Worm (Caenorhabditis elegans) whole organism, mixed stage, embryonic: Measurements from ENCODE around the gene klf-2.

ENCODE experiments used
- M03D4.4 ChIP-seq: sonication (generic microtip); optimal IDR thresholded peaks from 2 replicates; lab custom pipeline; 2017; ENCODE audit warnings: mild to moderate bottlenecking, missing genetic modification characterization, missing compliant biosample characterization
- bed-3 ChIP-seq: fragments of 200-800 bp; sonication (Bioruptor generic); optimal IDR thresholded peaks from 3 replicates; lab custom pipeline; 2018; ENCODE audit warnings: mild to moderate bottlenecking, missing genetic modification characterization, moderate library complexity, missing compliant biosample characterization
- blmp-1 ChIP-seq: fragments of 150-350 bp; optimal IDR thresholded peaks from 2 replicates; lab custom pipeline; 2014; ENCODE audit warnings: missing biosample characterization, missing genetic modification characterization
- ceh-39 ChIP-seq: fragments of 150-350 bp; optimal IDR thresholded peaks from 2 replicates; lab custom pipeline; 2014; ENCODE audit warnings: missing biosample characterization, missing genetic modification characterization
- ceh-43 ChIP-seq: fragments of 200-800 bp; sonication (Bioruptor generic); optimal IDR thresholded peaks from 2 replicates; lab custom pipeline; 2018; ENCODE audit warnings: mild to moderate bottlenecking, missing genetic modification characterization, moderate library complexity, missing compliant biosample characterization
- ceh-83 ChIP-seq: fragments of 200-800 bp; sonication (Bioruptor generic); optimal IDR thresholded peaks from 2 replicates; lab custom pipeline; 2018; ENCODE audit warnings: mild to moderate bottlenecking, missing genetic modification characterization, missing compliant biosample characterization
- ces-1 ChIP-seq: fragments of 150-350 bp; optimal IDR thresholded peaks from 2 replicates; lab custom pipeline; 2014; ENCODE audit warnings: missing biosample characterization, missing genetic modification reagents, missing genetic modification characterization
- cnd-1 ChIP-seq: fragments of 200-800 bp; sonication (Bioruptor generic); optimal IDR thresholded peaks from 2 replicates; lab custom pipeline; 2018; ENCODE audit warnings: mild to moderate bottlenecking, missing genetic modification characterization, missing compliant biosample characterization
- elt-3 ChIP-seq: fragments of 150-350 bp; optimal IDR thresholded peaks from 2 replicates; lab custom pipeline; 2014; ENCODE audit warnings: missing biosample characterization, missing genetic modification characterization
- flh-1 ChIP-seq: fragments of 200-800 bp; sonication (Bioruptor generic); optimal IDR thresholded peaks from 2 replicates; lab custom pipeline; 2018; ENCODE audit warnings: mild to moderate bottlenecking, missing genetic modification characterization, moderate library complexity, missing compliant biosample characterization
- ham-2 ChIP-seq: fragments of 200-800 bp; sonication (Bioruptor generic); optimal IDR thresholded peaks from 2 replicates; lab custom pipeline; 2018; ENCODE audit warnings: mild to moderate bottlenecking, missing genetic modification characterization, missing compliant biosample characterization
- hlh-1 ChIP-seq: fragments of 150-350 bp; optimal IDR thresholded peaks from 2 replicates; lab custom pipeline; 2014; ENCODE audit warnings: missing biosample characterization, missing genetic modification reagents, missing genetic modification characterization
- lin-13 ChIP-seq: fragments of 150-350 bp; optimal IDR thresholded peaks from 2 replicates; lab custom pipeline; 2014; ENCODE audit warnings: missing biosample characterization, missing genetic modification characterization
- lin-32 ChIP-seq: fragments of 200-800 bp; sonication (Bioruptor generic); optimal IDR thresholded peaks from 2 replicates; lab custom pipeline; 2018; ENCODE audit warnings: mild to moderate bottlenecking, missing genetic modification characterization, missing compliant biosample characterization
- lsy-2 ChIP-seq: fragments of 150-350 bp; optimal IDR thresholded peaks from 2 replicates; lab custom pipeline; 2014; ENCODE audit warnings: missing biosample characterization, missing genetic modification characterization
- mab-5 ChIP-seq: fragments of 150-350 bp; optimal IDR thresholded peaks from 2 replicates; lab custom pipeline; 2014; ENCODE audit warnings: missing biosample characterization, missing genetic modification characterization
- mep-1 ChIP-seq: fragments of 150-350 bp; optimal IDR thresholded peaks from 2 replicates; lab custom pipeline; 2017; ENCODE audit warnings: missing biosample characterization, missing genetic modification reagents, missing genetic modification characterization, inconsistent platforms
- mls-2 ChIP-seq: sonication (generic microtip); optimal IDR thresholded peaks from 2 replicates; lab custom pipeline; 2016; ENCODE audit warnings: mild to moderate bottlenecking, missing genetic modification characterization, moderate library complexity, missing compliant biosample characterization
- nhr-2 ChIP-seq: fragments of 150-350 bp; optimal IDR thresholded peaks from 2 replicates; lab custom pipeline; 2014; ENCODE audit warnings: missing biosample characterization, missing genetic modification characterization
- nhr-237 ChIP-seq: fragments of 150-350 bp; optimal IDR thresholded peaks from 2 replicates; lab custom pipeline; 2014; ENCODE audit warnings: missing biosample characterization, missing genetic modification characterization
- nhr-76 ChIP-seq: sonication (generic microtip); optimal IDR thresholded peaks from 2 replicates; lab custom pipeline; 2017; ENCODE audit warnings: missing biosample characterization, missing genetic modification characterization
- pha-4 ChIP-seq: fragments of 150-350 bp; optimal IDR thresholded peaks from 2 replicates; lab custom pipeline; 2018; ENCODE audit warnings: missing biosample characterization, missing genetic modification reagents, missing genetic modification characterization
- snpc-4 ChIP-seq: fragments of 150-350 bp; optimal IDR thresholded peaks from 2 replicates; lab custom pipeline; 2014; ENCODE audit warnings: missing biosample characterization, missing genetic modification characterization
- sptf-1 ChIP-seq: sonication (generic microtip); optimal IDR thresholded peaks from 2 replicates; lab custom pipeline; 2017; ENCODE audit warnings: mild to moderate bottlenecking, missing genetic modification characterization, moderate library complexity, missing compliant biosample characterization
- tbx-8 ChIP-seq: fragments of 200-800 bp; sonication (Bioruptor generic); optimal IDR thresholded peaks from 2 replicates; lab custom pipeline; 2018; ENCODE audit warnings: mild to moderate bottlenecking, missing genetic modification characterization, moderate library complexity, missing compliant biosample characterization
- unc-120 ChIP-seq: sonication (generic microtip); optimal IDR thresholded peaks from 2 replicates; lab custom pipeline; 2017; ENCODE audit warnings: missing genetic modification characterization, missing compliant biosample characterization; ENCODE audit not compliant: poor library complexity, severe bottlenecking
- unc-62 ChIP-seq: fragments of 150-350 bp; optimal IDR thresholded peaks from 2 replicates; lab custom pipeline; 2014; ENCODE audit warnings: missing biosample characterization, missing genetic modification reagents, missing genetic modification characterization
- zip-8 ChIP-seq: fragments of 150-350 bp; optimal IDR thresholded peaks from 2 replicates; lab custom pipeline; 2014; ENCODE audit warnings: missing biosample characterization, missing genetic modification characterization
- ztf-11 ChIP-seq: fragments of 150-350 bp; optimal IDR thresholded peaks from 2 replicates; lab custom pipeline; 2014; ENCODE audit warnings: missing biosample characterization, missing genetic modification characterization

Gene klf-2

DNA sequence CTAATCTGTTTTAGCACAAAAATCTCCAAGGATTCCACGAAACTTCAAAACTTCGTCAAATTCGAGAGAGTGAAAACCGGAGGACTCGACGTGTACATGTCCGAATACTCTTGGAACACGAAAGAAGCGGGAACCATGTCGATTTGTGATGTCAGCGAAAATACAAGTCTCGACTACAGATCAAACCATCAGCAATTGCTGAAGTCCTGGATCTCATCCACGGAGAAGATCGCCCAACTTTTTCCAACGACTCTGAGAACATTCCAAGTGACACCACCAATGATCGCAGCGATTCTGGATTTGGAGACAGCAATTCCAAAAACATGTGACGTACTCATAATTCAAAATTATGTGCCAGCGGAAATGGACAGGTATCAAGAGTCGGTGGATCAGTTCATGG lies 37.0 kb downstream of the klf-2 start:
- no peak for TF ChIP-seq nhr-237 (tag; lab: Kevin White, UChicago)
- no peak for TF ChIP-seq ztf-11 (tag; lab: Kevin White, UChicago)
- TF ChIP-seq nhr-2 (tag; lab: Kevin White, UChicago), result no peak
- TF ChIP-seq pha-4 (tag; lab: Kevin White, UChicago), result no peak
- TF ChIP-seq, all 35 proteins: peak for 0

DNA sequence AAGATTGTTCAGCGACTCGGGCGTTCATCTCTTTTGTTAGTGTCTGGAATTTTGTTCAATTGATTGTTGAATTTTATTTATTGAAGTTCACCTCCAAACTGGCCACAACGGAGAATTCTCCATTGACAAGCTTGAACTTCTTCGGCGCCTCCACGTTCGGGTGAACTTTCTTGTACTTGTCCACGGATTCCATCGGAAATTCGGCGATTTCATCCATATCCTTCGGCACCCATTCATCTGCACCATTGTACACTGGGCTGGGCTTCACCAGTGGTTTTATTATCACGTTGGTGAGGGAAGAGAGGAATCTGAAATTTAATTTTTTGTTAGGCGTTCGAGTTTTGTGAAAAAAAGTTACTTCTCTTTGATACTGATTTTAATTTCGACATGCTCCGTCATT lies 42.0 kb downstream of the klf-2 start:
- TF ChIP-seq ham-2 (no peak), sptf-1 (tag; lab: Kevin White, UChicago) (no peak), cnd-1 (tag; lab: Kevin White, UChicago) (no peak), ces-1 (GFP tag; lab: Kevin White, UChicago) (no peak), nhr-237 (tag; lab: Kevin White, UChicago) (no peak), ceh-83 (GFP tag; lab: Kevin White, UChicago) (no peak), lsy-2 (no peak), zip-8 (tag; lab: Kevin White, UChicago) (no peak), ceh-39 (tag; lab: Kevin White, UChicago) (no peak), elt-3 (tag; lab: Kevin White, UChicago) (no peak), ceh-43 (no peak), unc-62 (no peak)

ce11 chrV:20728763-20729350 lies 43.4 kb downstream of the klf-2 start, which contains the start of gene ipla-3:
Gene ipla-3 (minus strand): TSS chrV:20729272.
- TF ChIP-seq hlh-1 (tag; lab: Kevin White, UChicago) (no peak), ztf-11 (tag; lab: Kevin White, UChicago) (no peak), unc-120 (tag; lab: Kevin White, UChicago) (peak; percentile 9), ceh-43 (no peak), lin-32 (GFP tag; lab: Kevin White, UChicago) (no peak), mls-2 (tag; lab: Kevin White, UChicago) (peak; percentile 42), lsy-2 (peak; percentile 5), pha-4 (tag; lab: Kevin White, UChicago) (peak; percentile 53), mep-1 (tag; lab: Kevin White, UChicago) (peak; percentile 40)

DNA sequence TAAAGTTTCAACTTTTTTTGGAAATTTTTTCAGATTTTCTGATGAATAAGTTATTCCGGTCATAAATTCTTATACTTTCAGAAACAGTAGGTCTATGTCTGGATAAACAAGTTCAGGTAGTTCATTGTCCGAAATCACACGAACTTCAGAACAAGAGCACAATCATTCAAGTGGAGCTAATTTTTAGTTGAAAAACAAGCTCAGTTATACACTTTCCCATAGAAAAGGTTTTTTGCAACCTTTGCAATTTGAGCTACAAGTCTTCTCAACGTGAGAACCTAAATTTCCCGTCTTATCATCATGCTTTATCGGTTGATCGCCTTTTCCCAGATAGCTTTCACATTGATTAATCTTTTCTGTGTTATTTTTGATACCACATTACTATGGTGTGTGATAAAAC lies 46.3 kb downstream of the klf-2 start, which contains the start of gene srxa-1:
Gene srxa-1, plus strand, starts transcription at position 301 of the 400 bp plus-strand sequence.
- TF ChIP-seq bed-3 (GFP tag; lab: Kevin White, UChicago), result no peak
- TF ChIP-seq ztf-11 (tag; lab: Kevin White, UChicago), result no peak
- TF ChIP-seq unc-120 (tag; lab: Kevin White, UChicago), result no peak
- no peak for TF ChIP-seq lin-32 (GFP tag; lab: Kevin White, UChicago)
- TF ChIP-seq mep-1 (tag; lab: Kevin White, UChicago), result no peak
- TF ChIP-seq ceh-83 (GFP tag; lab: Kevin White, UChicago), result no peak
- no peak for TF ChIP-seq mab-5 (tag; lab: Kevin White, UChicago)
- no peak for TF ChIP-seq elt-3 (tag; lab: Kevin White, UChicago)
- no peak for TF ChIP-seq tbx-8
- no peak for TF ChIP-seq blmp-1 (tag; lab: Kevin White, UChicago)
- TF ChIP-seq snpc-4, result no peak
- no peak for TF ChIP-seq ces-1 (GFP tag; lab: Kevin White, UChicago)
- no peak for TF ChIP-seq ceh-43
- no peak for TF ChIP-seq cnd-1 (tag; lab: Kevin White, UChicago)
- TF ChIP-seq ceh-39 (tag; lab: Kevin White, UChicago), result no peak
- no peak for TF ChIP-seq sptf-1 (tag; lab: Kevin White, UChicago)
- TF ChIP-seq unc-62, result no peak
- TF ChIP-seq ham-2, result no peak
- no peak for TF ChIP-seq flh-1 (GFP tag; lab: Kevin White, UChicago)
- TF ChIP-seq M03D4.4 (tag; lab: Kevin White, UChicago), result no peak

ce11 chrV:20734658-20735057 lies 49.2 kb downstream of the klf-2 start, which contains the start of gene srxa-6:
Gene srxa-6 (plus strand): TSS chrV:20734958.
- TF ChIP-seq lsy-2 (no peak), unc-62 (no peak), lin-13 (no peak), nhr-76 (tag; lab: Kevin White, UChicago) (no peak), pha-4 (tag; lab: Kevin White, UChicago) (no peak), flh-1 (GFP tag; lab: Kevin White, UChicago) (no peak)
